Worm (Caenorhabditis elegans) whole organism, young adult: ENCODE results near the gene srbc-41.

Experiments
- efl-1 ChIP-seq: fragments of 150-350 bp; optimal IDR thresholded peaks from 2 replicates; lab custom pipeline; 2014; ENCODE audit warnings: missing biosample characterization, missing genetic modification reagents, missing genetic modification characterization
- gei-17 ChIP-seq: fragments of 200-800 bp; sonication (Bioruptor generic); optimal IDR thresholded peaks from 2 replicates; lab custom pipeline; 2018; ENCODE audit warnings: mild to moderate bottlenecking, missing genetic modification characterization, missing compliant biosample characterization
- lir-1 ChIP-seq: fragments of 200-800 bp; sonication (Bioruptor generic); conservative IDR thresholded peaks from 2 replicates; pipeline ENCODE4 v1.3.6; 2022; ENCODE audit warnings: missing genetic modification reagents, missing genetic modification characterization, missing compliant biosample characterization
- madf-8 ChIP-seq: fragments of 200-800 bp; sonication (Bioruptor generic); conservative IDR thresholded peaks from 2 replicates; pipeline ENCODE4 v1.3.6; 2022; ENCODE audit warnings: missing genetic modification reagents, missing genetic modification characterization, missing compliant biosample characterization
- unc-62 ChIP-seq: fragments of 150-350 bp; optimal IDR thresholded peaks from 2 replicates; lab custom pipeline; 2014; ENCODE audit warnings: missing biosample characterization, missing genetic modification reagents, missing genetic modification characterization
- ztf-22 ChIP-seq: fragments of 200-800 bp; sonication (Bioruptor generic); optimal IDR thresholded peaks from 2 replicates; lab custom pipeline; 2018; ENCODE audit warnings: mild to moderate bottlenecking, missing genetic modification characterization, moderate library complexity, missing compliant biosample characterization

ce11 chrV:1651045-1651444 lies 36.4 kb upstream of the srbc-41 start, which contains the start of gene irld-44:
- TF ChIP-seq gei-17 (GFP tag; lab: Kevin White, UChicago): no peak
- no peak for TF ChIP-seq lir-1
- TF ChIP-seq unc-62 (GFP tag; lab: Kevin White, UChicago): no peak
- TF ChIP-seq ztf-22 (GFP tag; lab: Kevin White, UChicago): no peak
- no peak for TF ChIP-seq efl-1 (GFP tag; lab: Kevin White, UChicago)
- no peak for TF ChIP-seq madf-8 (GFP tag; lab: Robert Waterston, UW)
